Worm (Caenorhabditis elegans) whole organism, L4 larva: ENCODE data around the gene icln-1.

Experiments used
- T20F7.1 ChIP-seq: fragments of 200-800 bp; sonication (Bioruptor generic); optimal IDR thresholded peaks from 2 replicates; lab custom pipeline; 2018; ENCODE audit warnings: mild to moderate bottlenecking, missing genetic modification characterization, missing compliant biosample characterization
- T26A8.4 ChIP-seq: fragments of 200-800 bp; sonication (Bioruptor generic); IDR thresholded peaks from 2 replicates; pipeline ENCODE4 v1.3.6; 2022; ENCODE audit warnings: missing genetic modification characterization, missing compliant biosample characterization
- aly-2 ChIP-seq: sonication (generic microtip); optimal IDR thresholded peaks from 2 replicates; lab custom pipeline; 2018; ENCODE audit warnings: missing biosample characterization, missing genetic modification characterization
- ama-1 ChIP-seq: fragments of 150-350 bp; optimal IDR thresholded peaks from 2 replicates; lab custom pipeline; 2014; ENCODE audit warnings: inconsistent platforms, mixed read lengths
- ceh-28 ChIP-seq: fragments of 150-350 bp; optimal IDR thresholded peaks from 2 replicates; lab custom pipeline; 2014; ENCODE audit warnings: missing biosample characterization, missing genetic modification reagents, missing genetic modification characterization
- ceh-62 ChIP-seq: sonication (generic microtip); optimal IDR thresholded peaks from 2 replicates; lab custom pipeline; 2017; ENCODE audit warnings: missing biosample characterization, missing genetic modification characterization
- ces-1 ChIP-seq: fragments of 150-350 bp; sonication (generic microtip); optimal IDR thresholded peaks from 4 replicates; lab custom pipeline; 2014; ENCODE audit warnings: missing biosample characterization, missing genetic modification reagents, missing genetic modification characterization
- daf-16 ChIP-seq, 3 experiments: sonication (generic microtip); optimal IDR thresholded peaks; 2 replicates each; lab custom pipeline; 2016 to 2017; ENCODE audit warnings: missing genetic modification characterization in 3 of 3, missing genetic modification reagents in 3 of 3, mild to moderate bottlenecking in 2 of 3, missing compliant biosample characterization in 2 of 3, missing biosample characterization in 1 of 3, moderate library complexity in 1 of 3
- daf-8 ChIP-seq: fragments of 200-800 bp; sonication (Bioruptor generic); IDR thresholded peaks from 2 replicates; pipeline ENCODE4 v1.3.6; 2022; ENCODE audit warnings: missing genetic modification characterization, missing compliant biosample characterization
- dpl-1 ChIP-seq: fragments of 150-350 bp; optimal IDR thresholded peaks from 2 replicates; lab custom pipeline; 2014; ENCODE audit warnings: missing biosample characterization, missing genetic modification reagents, missing genetic modification characterization
- dve-1 ChIP-seq: sonication (generic microtip); optimal IDR thresholded peaks from 2 replicates; lab custom pipeline; 2017; ENCODE audit warnings: antibody characterized with exemption, mild to moderate bottlenecking, missing genetic modification characterization, missing compliant biosample characterization; ENCODE audit not compliant: insufficient read depth
- egl-27 ChIP-seq: sonication (generic microtip); optimal IDR thresholded peaks from 3 replicates; lab custom pipeline; 2017; ENCODE audit warnings: missing biosample characterization, missing genetic modification reagents, missing genetic modification characterization
- egl-43 ChIP-seq: fragments of 200-800 bp; sonication (Bioruptor generic); IDR thresholded peaks from 2 replicates; pipeline ENCODE4 v1.3.6; 2022; ENCODE audit warnings: missing genetic modification reagents, missing genetic modification characterization, missing compliant biosample characterization
- hlh-30 ChIP-seq: sonication (generic microtip); optimal IDR thresholded peaks from 2 replicates; lab custom pipeline; 2017; ENCODE audit warnings: antibody characterized with exemption, mild to moderate bottlenecking, missing genetic modification characterization, missing compliant biosample characterization; ENCODE audit not compliant: insufficient read depth
- lim-7 ChIP-seq: fragments of 200-800 bp; sonication (Bioruptor generic); IDR thresholded peaks from 2 replicates; pipeline ENCODE4 v1.3.6; 2022; ENCODE audit warnings: missing genetic modification characterization, missing compliant biosample characterization
- lin-38 ChIP-seq: fragments of 200-800 bp; sonication (Bioruptor generic); IDR thresholded peaks from 2 replicates; pipeline ENCODE4 v1.3.6; 2022; ENCODE audit warnings: missing genetic modification reagents, missing genetic modification characterization, missing compliant biosample characterization
- lsy-2 ChIP-seq, 2 experiments: fragments of 150-350 bp in 1 of 2; sonication (generic microtip) in 1 of 2; optimal IDR thresholded peaks; 2 replicates each; lab custom pipeline; 2014 to 2017; ENCODE audit warnings: missing biosample characterization in 2 of 2, missing genetic modification characterization in 2 of 2
- mdt-29 ChIP-seq: fragments of 200-800 bp; sonication (Bioruptor generic); IDR thresholded peaks from 2 replicates; pipeline ENCODE4 v1.3.6; 2022; ENCODE audit warnings: missing genetic modification reagents, missing genetic modification characterization, missing compliant biosample characterization
- mep-1 ChIP-seq: fragments of 150-350 bp; sonication (generic microtip); optimal IDR thresholded peaks from 3 replicates; lab custom pipeline; 2014; ENCODE audit warnings: missing biosample characterization, missing genetic modification characterization
- mes-2 ChIP-seq: sonication (generic microtip); optimal IDR thresholded peaks from 2 replicates; lab custom pipeline; 2016; ENCODE audit warnings: missing genotype, mild to moderate bottlenecking, missing genetic modification characterization, missing compliant biosample characterization; ENCODE audit not compliant: poor library complexity, severe bottlenecking
- mxl-2 ChIP-seq: fragments of 200-800 bp; sonication (Bioruptor generic); conservative IDR thresholded peaks from 2 replicates; pipeline ENCODE4 v1.3.6; 2022; ENCODE audit warnings: missing genetic modification reagents, missing genetic modification characterization, missing compliant biosample characterization
- nhr-111 ChIP-seq: fragments of 200-800 bp; sonication (Bioruptor generic); optimal IDR thresholded peaks from 2 replicates; lab custom pipeline; 2018; ENCODE audit warnings: mild to moderate bottlenecking, missing genetic modification characterization, missing compliant biosample characterization
- nhr-28 ChIP-seq: fragments of 150-350 bp; optimal IDR thresholded peaks from 2 replicates; lab custom pipeline; 2014; ENCODE audit warnings: missing biosample characterization, missing genetic modification characterization
- nhr-42 ChIP-seq: fragments of 200-800 bp; sonication (Bioruptor generic); IDR thresholded peaks from 2 replicates; pipeline ENCODE4 v1.3.6; 2022; ENCODE audit warnings: missing genetic modification characterization, missing compliant biosample characterization
- nhr-6 ChIP-seq: fragments of 150-350 bp; optimal IDR thresholded peaks from 2 replicates; lab custom pipeline; 2014; ENCODE audit warnings: missing biosample characterization, missing genetic modification characterization
- pha-4 ChIP-seq, 2 experiments: fragments of 150-350 bp in 1 of 2; fragments of 200-800 bp in 1 of 2; sonication (Bioruptor generic) in 1 of 2; IDR thresholded peaks in 1 of 2; optimal IDR thresholded peaks in 1 of 2; 2 replicates each; pipeline versions ENCODE4 v1.3.6 to Lab custom; 2014 to 2022; ENCODE audit warnings: missing genetic modification characterization in 2 of 2, missing genetic modification reagents in 2 of 2, missing biosample characterization in 1 of 2, missing compliant biosample characterization in 1 of 2
- pqm-1 ChIP-seq: sonication (generic microtip); optimal IDR thresholded peaks from 2 replicates; lab custom pipeline; 2017; ENCODE audit warnings: missing biosample characterization, missing genetic modification characterization
- rbr-2 ChIP-seq: sonication (generic microtip); optimal IDR thresholded peaks from 2 replicates; lab custom pipeline; 2016; ENCODE audit warnings: missing genotype, missing genetic modification characterization, missing compliant biosample characterization
- snpc-4 ChIP-seq: fragments of 150-350 bp; optimal IDR thresholded peaks from 2 replicates; lab custom pipeline; 2014; ENCODE audit warnings: missing biosample characterization, missing genetic modification characterization
- spr-1 ChIP-seq: sonication (generic microtip); optimal IDR thresholded peaks from 2 replicates; lab custom pipeline; 2016; ENCODE audit warnings: mild to moderate bottlenecking, missing genetic modification characterization, missing compliant biosample characterization
- spr-3 ChIP-seq: fragments of 200-800 bp; sonication (Bioruptor generic); optimal IDR thresholded peaks from 2 replicates; lab custom pipeline; 2018; ENCODE audit warnings: mild to moderate bottlenecking, missing genetic modification characterization, missing compliant biosample characterization
- tag-97 ChIP-seq: fragments of 200-800 bp; sonication (Bioruptor generic); IDR thresholded peaks from 2 replicates; pipeline ENCODE4 v1.3.6; 2022; ENCODE audit warnings: missing genetic modification characterization, missing compliant biosample characterization
- tra-1 ChIP-seq: fragments of 200-800 bp; sonication (Bioruptor generic); IDR thresholded peaks from 2 replicates; pipeline ENCODE4 v1.3.6; 2022; ENCODE audit warnings: missing genetic modification reagents, missing genetic modification characterization, missing compliant biosample characterization
- unc-62 ChIP-seq, 3 experiments: fragments of 150-350 bp in 1 of 3; sonication (generic microtip); optimal IDR thresholded peaks in 2 of 3; peaks in 1 of 3; 1 replicate in 1 of 3; 2 replicates in 2 of 3; lab custom pipeline; 2014 to 2017; ENCODE audit warnings: missing biosample characterization in 3 of 3, missing genetic modification characterization in 3 of 3, missing genetic modification reagents in 3 of 3, missing genotype in 1 of 3
- ztf-11 ChIP-seq: fragments of 150-350 bp; optimal IDR thresholded peaks from 2 replicates; lab custom pipeline; 2014; ENCODE audit warnings: missing biosample characterization, missing genetic modification characterization

Gene icln-1

DNA sequence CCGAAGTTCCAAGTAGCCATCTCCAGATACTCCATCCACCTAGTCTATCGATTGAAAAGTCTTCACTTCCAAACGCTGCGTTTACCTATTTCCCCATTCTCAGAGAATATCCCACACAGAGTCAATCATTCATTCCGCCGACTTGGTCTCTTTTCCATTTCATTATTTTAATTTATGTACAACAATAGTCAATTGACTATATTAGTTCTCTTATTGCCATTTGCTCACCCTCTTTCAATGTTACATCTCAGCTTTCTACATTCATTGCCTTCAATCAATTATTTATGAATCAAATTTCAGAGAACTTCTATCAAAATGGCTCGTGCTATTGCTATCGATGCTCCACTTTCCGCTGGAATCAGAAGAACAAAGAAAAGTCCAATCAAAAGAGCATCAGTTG lies 13.2 kb upstream of the icln-1 start, which contains the start of gene aly-1:
Gene aly-1 (plus strand): TSS at position 301 of the 400 bp plus-strand sequence.
- no peak for TF ChIP-seq spr-3 (GFP tag; lab: Kevin White, UChicago)
- TF ChIP-seq hlh-30 (tag; lab: Kevin White, UChicago) = no peak
- no peak for TF ChIP-seq nhr-42 (GFP tag; lab: Robert Waterston, UW)
- no peak for TF ChIP-seq ces-1 (GFP tag; lab: Kevin White, UChicago)
- no peak for TF ChIP-seq ceh-62 (tag; lab: Kevin White, UChicago)
- TF ChIP-seq snpc-4 (tag; lab: Kevin White, UChicago) = no peak
- no peak for TF ChIP-seq ztf-11 (tag; lab: Kevin White, UChicago)
- no peak for TF ChIP-seq nhr-28 (tag; lab: Kevin White, UChicago)
- TF ChIP-seq T26A8.4 = no peak
- TF ChIP-seq spr-1 (tag; lab: Kevin White, UChicago) = no peak
- TF ChIP-seq daf-8 (GFP tag; lab: Robert Waterston, UW) = no peak
- TF ChIP-seq aly-2 (tag; lab: Kevin White, UChicago) = no peak
- TF ChIP-seq mxl-2 (GFP tag; lab: Robert Waterston, UW) = no peak
- no peak for TF ChIP-seq ama-1
- no peak for TF ChIP-seq mdt-29 (GFP tag; lab: Robert Waterston, UW)
- no peak for TF ChIP-seq nhr-6 (tag; lab: Kevin White, UChicago)

DNA sequence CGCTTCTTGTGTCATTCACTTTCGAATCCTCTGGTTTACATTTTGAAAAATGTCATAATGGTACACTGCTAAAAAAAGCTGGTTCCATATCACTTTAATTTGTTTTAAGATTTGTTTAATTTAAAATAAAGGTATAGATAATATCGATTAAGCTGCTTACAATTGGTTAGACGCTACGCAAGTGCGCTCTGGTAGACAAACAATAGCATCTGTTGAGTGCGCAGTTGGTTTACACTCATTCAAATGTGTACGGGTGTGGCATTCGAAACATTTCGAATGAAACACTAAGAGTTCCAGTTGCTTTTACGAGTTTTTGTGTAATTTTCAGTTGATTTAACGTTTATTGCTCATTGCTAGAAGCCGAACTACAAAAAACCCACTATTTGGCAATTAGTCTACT lies 12.0 kb upstream of the icln-1 start:
- TF ChIP-seq nhr-28 (tag; lab: Kevin White, UChicago) = peak; percentile 30
- no peak for TF ChIP-seq lim-7 (GFP tag; lab: Robert Waterston, UW)
- no peak for TF ChIP-seq pha-4 (GFP tag; IDR thresholded peaks at IDR 0.05; lab: Robert Waterston, UW)
- TF ChIP-seq pha-4 (tag; optimal IDR thresholded peaks at IDR 0.05; lab: Kevin White, UChicago) = peak; percentile 66
- peak; percentile 26 for TF ChIP-seq hlh-30 (tag; lab: Kevin White, UChicago)
- peak; percentile 35 for TF ChIP-seq rbr-2 (tag; lab: Kevin White, UChicago)
- TF ChIP-seq mep-1 (tag; lab: Kevin White, UChicago) = peak; percentile 60
- TF ChIP-seq pqm-1 (tag; lab: Kevin White, UChicago) = peak; percentile 22
- no peak for TF ChIP-seq T26A8.4
- TF ChIP-seq nhr-6 (tag; lab: Kevin White, UChicago) = peak; percentile 62
- TF ChIP-seq nhr-111 = no peak
- no peak for TF ChIP-seq tag-97 (GFP tag; lab: Robert Waterston, UW)
- TF ChIP-seq dve-1 (tag; lab: Kevin White, UChicago) = peak; percentile 30
- no peak for TF ChIP-seq daf-16 (GFP tag; optimal IDR thresholded peaks at IDR 0.05; lab: Kevin White, UChicago)
- TF ChIP-seq daf-16 (tag; optimal IDR thresholded peaks at IDR 0.05; lab: Kevin White, UChicago) = peak; percentile 34
- no peak for TF ChIP-seq egl-27
- peak; percentile 33 for TF ChIP-seq T20F7.1 (GFP tag; lab: Kevin White, UChicago)
- TF ChIP-seq lsy-2 (tag; optimal IDR thresholded peaks at IDR 0.05; lab: Kevin White, UChicago) = peak in 1 of 2 experiments; percentile 67
- peak; percentile 13 for TF ChIP-seq ceh-28 (tag; lab: Kevin White, UChicago)
- peak; percentile 68 for TF ChIP-seq lin-38
- peak; percentile 42 for TF ChIP-seq dpl-1

DNA sequence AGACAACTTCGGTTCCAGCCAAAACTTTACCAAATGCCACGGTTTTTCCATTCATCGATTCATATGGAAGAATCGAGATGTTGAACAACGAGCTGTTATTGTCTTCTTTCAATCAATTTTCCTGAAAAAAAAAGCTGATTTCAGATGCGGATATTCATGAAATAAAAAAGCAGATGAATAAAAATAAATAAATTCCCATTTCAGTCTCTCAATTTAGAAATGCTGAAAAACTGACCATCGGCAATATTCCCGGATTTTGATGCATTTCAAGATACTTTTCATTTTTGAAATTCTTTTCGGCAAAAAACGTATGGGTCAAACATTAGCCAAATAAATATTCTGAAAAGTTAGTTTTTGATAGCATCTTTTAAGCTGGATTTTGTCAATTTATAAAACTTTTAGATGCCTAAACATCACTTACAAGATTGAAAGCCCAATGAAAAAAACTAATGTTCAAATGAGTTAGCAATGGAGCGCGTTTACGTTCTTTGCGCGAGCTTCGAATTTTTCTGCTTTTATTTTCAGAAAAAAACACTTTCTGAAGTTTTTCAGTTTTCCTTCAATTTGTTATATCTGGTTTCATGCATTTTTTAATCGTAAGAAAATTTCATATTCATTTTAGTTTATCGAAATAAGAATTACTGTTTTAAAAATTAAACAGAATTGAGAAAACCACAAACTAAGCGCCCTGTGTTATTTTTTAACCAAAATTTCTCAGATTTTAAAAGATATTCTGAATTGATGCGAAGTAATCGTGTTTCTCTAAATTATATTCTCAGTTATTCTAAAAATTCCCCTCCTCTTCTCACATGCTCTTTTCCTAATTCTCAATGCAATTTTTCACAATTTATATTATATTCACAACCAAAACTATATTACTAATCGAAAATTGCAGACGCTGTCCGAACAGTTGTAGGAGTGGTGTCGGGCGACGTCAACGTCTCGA lies 8.9 kb upstream of the icln-1 start, which contains the start of the genes C01F6.14 and fem-3:
Gene C01F6.14 (minus strand): TSS at position 51 of the 946 bp plus-strand sequence.
Gene fem-3 (plus strand): TSS at position 896 of the 946 bp plus-strand sequence.
- no peak for TF ChIP-seq mes-2 (tag; lab: Kevin White, UChicago)
- TF ChIP-seq unc-62 (GFP tag; optimal IDR thresholded peaks at IDR 0.05 in 1 of 2; lab: Kevin White, UChicago) = no peak
- no peak for TF ChIP-seq unc-62 (tag; optimal IDR thresholded peaks at IDR 0.05; lab: Kevin White, UChicago)
- TF ChIP-seq lsy-2 (tag; optimal IDR thresholded peaks at IDR 0.05; lab: Kevin White, UChicago) = peak in 1 of 2 experiments; percentile 42
- TF ChIP-seq tra-1 (GFP tag; lab: Robert Waterston, UW) = no peak
- TF ChIP-seq dpl-1 = peak; percentile 53
- no peak for TF ChIP-seq egl-43
- TF ChIP-seq lin-38 = peak; percentile 56
- TF ChIP-seq, all 104 proteins: peak for 3
